Fruit fly (Drosophila melanogaster) whole organism, prepupa: ENCODE results near the gene CG9855.

ENCODE experiments used
- Blimp-1 ChIP-seq: fragments of 200-800 bp; sonication (Bioruptor generic); optimal IDR thresholded peaks from 3 replicates; lab custom pipeline; 2017; ENCODE audit warnings: missing biosample characterization, missing genetic modification characterization, mild to moderate bottlenecking, moderate library complexity, missing genetic modification reagents
- CG10631 ChIP-seq: fragments of 200-800 bp; sonication (Bioruptor generic); optimal IDR thresholded peaks from 2 replicates; lab custom pipeline; 2016; ENCODE audit warnings: missing biosample characterization, missing genetic modification characterization
- CG10669 ChIP-seq: fragments of 200-800 bp; sonication (Bioruptor generic); optimal IDR thresholded peaks from 3 replicates; lab custom pipeline; 2018; ENCODE audit warnings: missing biosample characterization, mild to moderate bottlenecking, missing genetic modification characterization, moderate library complexity
- CG11294 ChIP-seq: fragments of 200-800 bp; sonication (Bioruptor generic); IDR thresholded peaks from 2 replicates; pipeline ENCODE4 v1.3.6; 2022; ENCODE audit warnings: missing biosample characterization, missing genetic modification characterization
- CG11762 ChIP-seq: fragments of 200-800 bp; sonication (Bioruptor generic); optimal IDR thresholded peaks from 3 replicates; lab custom pipeline; 2016; ENCODE audit warnings: missing biosample characterization, missing genetic modification characterization; ENCODE audit not compliant: insufficient read depth
- CG11902 ChIP-seq: fragments of 200-800 bp; sonication (Bioruptor generic); optimal IDR thresholded peaks from 3 replicates; lab custom pipeline; 2016; ENCODE audit warnings: missing biosample characterization, missing genetic modification characterization
- CG15336 ChIP-seq: fragments of 200-800 bp; sonication (Bioruptor generic); IDR thresholded peaks from 2 replicates; pipeline ENCODE4 v1.3.6; 2022; ENCODE audit warnings: missing biosample characterization, missing genetic modification characterization
- CG1621 ChIP-seq: fragments of 200-800 bp; sonication (Bioruptor generic); optimal IDR thresholded peaks from 3 replicates; lab custom pipeline; 2018; ENCODE audit warnings: missing biosample characterization, mild to moderate bottlenecking, missing genetic modification characterization
- CG16779 ChIP-seq: fragments of 200-800 bp; sonication (Bioruptor generic); optimal IDR thresholded peaks from 3 replicates; lab custom pipeline; 2017; ENCODE audit warnings: missing biosample characterization, mild to moderate bottlenecking, missing genetic modification characterization
- CG3032 ChIP-seq: fragments of 200-800 bp; optimal IDR thresholded peaks from 2 replicates; lab custom pipeline; 2019; ENCODE audit warnings: missing biosample characterization, mild to moderate bottlenecking, missing genetic modification characterization, moderate library complexity
- CG31627 ChIP-seq: fragments of 200-800 bp; sonication (Bioruptor generic); optimal IDR thresholded peaks from 3 replicates; lab custom pipeline; 2016; ENCODE audit warnings: missing biosample characterization, missing genetic modification characterization
- CG32006 ChIP-seq: fragments of 200-800 bp; sonication (Bioruptor generic); optimal IDR thresholded peaks from 3 replicates; lab custom pipeline; 2017; ENCODE audit warnings: missing biosample characterization, mild to moderate bottlenecking, missing genetic modification characterization
- CG3919 ChIP-seq: fragments of 200-800 bp; sonication (Bioruptor generic); optimal IDR thresholded peaks from 3 replicates; lab custom pipeline; 2016; ENCODE audit warnings: missing biosample characterization, missing genetic modification characterization
- CG4318 ChIP-seq: fragments of 200-800 bp; sonication (Bioruptor generic); optimal IDR thresholded peaks from 3 replicates; lab custom pipeline; 2017; ENCODE audit warnings: missing biosample characterization, mild to moderate bottlenecking, missing genetic modification characterization
- CG6163 ChIP-seq: fragments of 200-800 bp; sonication (Bioruptor generic); IDR thresholded peaks from 3 replicates; pipeline ENCODE4 v1.3.6; 2022; ENCODE audit warnings: missing biosample characterization, missing genetic modification characterization
- CG6808 ChIP-seq: fragments of 200-800 bp; sonication (Bioruptor generic); optimal IDR thresholded peaks from 3 replicates; lab custom pipeline; 2017; ENCODE audit warnings: missing biosample characterization, missing genetic modification characterization, mild to moderate bottlenecking, moderate library complexity, missing genetic modification reagents
- CG6854 ChIP-seq: fragments of 200-800 bp; sonication (Bioruptor generic); optimal IDR thresholded peaks from 2 replicates; lab custom pipeline; 2017; ENCODE audit warnings: missing biosample characterization, mild to moderate bottlenecking, missing genetic modification characterization
- CG7368 ChIP-seq: fragments of 200-800 bp; sonication (Bioruptor generic); optimal IDR thresholded peaks from 3 replicates; lab custom pipeline; 2016; ENCODE audit warnings: missing biosample characterization, missing genetic modification characterization
- CG8119 ChIP-seq: fragments of 200-800 bp; sonication (Bioruptor generic); IDR thresholded peaks from 3 replicates; pipeline ENCODE4 v1.3.6; 2022; ENCODE audit warnings: missing biosample characterization, missing genetic modification characterization
- CG8319 ChIP-seq: fragments of 200-800 bp; sonication (Bioruptor generic); optimal IDR thresholded peaks from 3 replicates; lab custom pipeline; 2016; ENCODE audit warnings: missing biosample characterization, missing genetic modification characterization
- CG9139 ChIP-seq: fragments of 200-800 bp; sonication (Bioruptor generic); optimal IDR thresholded peaks from 3 replicates; lab custom pipeline; 2017; ENCODE audit warnings: missing biosample characterization, mild to moderate bottlenecking, missing genetic modification characterization
- Eip93F ChIP-seq: fragments of 200-800 bp; sonication (Bioruptor generic); optimal IDR thresholded peaks from 2 replicates; lab custom pipeline; 2016; ENCODE audit warnings: missing biosample characterization, mild to moderate bottlenecking, missing genetic modification characterization
- Ets96B ChIP-seq: fragments of 200-800 bp; optimal IDR thresholded peaks from 2 replicates; lab custom pipeline; 2019; ENCODE audit warnings: missing biosample characterization, mild to moderate bottlenecking, missing genetic modification characterization, moderate library complexity
- Gug ChIP-seq: fragments of 200-800 bp; sonication (Bioruptor generic); IDR thresholded peaks from 2 replicates; pipeline ENCODE4 v1.3.6; 2022; ENCODE audit warnings: missing biosample characterization, missing genetic modification characterization
- Hr39 ChIP-seq: fragments of 200-800 bp; sonication (Bioruptor generic); optimal IDR thresholded peaks from 2 replicates; lab custom pipeline; 2016; ENCODE audit warnings: missing biosample characterization, missing genetic modification characterization
- Lpt ChIP-seq: fragments of 200-800 bp; sonication (Bioruptor generic); optimal IDR thresholded peaks from 3 replicates; lab custom pipeline; 2016; ENCODE audit warnings: missing biosample characterization, missing genetic modification characterization
- Smox ChIP-seq: fragments of 200-800 bp; sonication (Bioruptor generic); optimal IDR thresholded peaks from 3 replicates; lab custom pipeline; 2016; ENCODE audit warnings: missing biosample characterization, missing genetic modification characterization
- Sox102F ChIP-seq: fragments of 200-800 bp; sonication (Bioruptor generic); optimal IDR thresholded peaks from 2 replicates; lab custom pipeline; 2016; ENCODE audit warnings: missing biosample characterization, mild to moderate bottlenecking, missing genetic modification characterization
- Sox14 ChIP-seq: fragments of 200-800 bp; sonication (Bioruptor generic); optimal IDR thresholded peaks from 3 replicates; lab custom pipeline; 2016; ENCODE audit warnings: missing biosample characterization, missing genetic modification characterization
- Sox15 ChIP-seq: fragments of 200-800 bp; sonication (Bioruptor generic); optimal IDR thresholded peaks from 3 replicates; lab custom pipeline; 2016; ENCODE audit warnings: missing biosample characterization, missing genetic modification characterization
- achi ChIP-seq: fragments of 200-800 bp; sonication (Bioruptor generic); optimal IDR thresholded peaks from 3 replicates; lab custom pipeline; 2016; ENCODE audit warnings: missing biosample characterization, missing genetic modification characterization
- acj6 ChIP-seq: fragments of 200-800 bp; sonication (Bioruptor generic); optimal IDR thresholded peaks from 3 replicates; lab custom pipeline; 2016; ENCODE audit warnings: missing biosample characterization, missing genetic modification characterization
- cyc ChIP-seq: fragments of 200-800 bp; sonication (Bioruptor generic); optimal IDR thresholded peaks from 3 replicates; lab custom pipeline; 2016; ENCODE audit warnings: missing biosample characterization, missing genetic modification characterization
- dac ChIP-seq: fragments of 200-800 bp; sonication (Bioruptor generic); optimal IDR thresholded peaks from 2 replicates; lab custom pipeline; 2017; ENCODE audit warnings: missing biosample characterization, mild to moderate bottlenecking, missing genetic modification characterization
- eg ChIP-seq: fragments of 200-800 bp; sonication (Bioruptor generic); IDR thresholded peaks from 3 replicates; pipeline ENCODE4 v1.3.6; 2022; ENCODE audit warnings: missing biosample characterization, missing genetic modification characterization
- esn ChIP-seq: fragments of 200-800 bp; sonication (Bioruptor generic); optimal IDR thresholded peaks from 2 replicates; lab custom pipeline; 2016; ENCODE audit warnings: missing biosample characterization, mild to moderate bottlenecking, missing genetic modification characterization, moderate library complexity
- fd59A ChIP-seq: fragments of 200-800 bp; sonication (Bioruptor generic); optimal IDR thresholded peaks from 2 replicates; lab custom pipeline; 2017; ENCODE audit warnings: missing biosample characterization, mild to moderate bottlenecking, missing genetic modification characterization, missing genetic modification reagents
- fd85E ChIP-seq: fragments of 200-800 bp; sonication (Bioruptor generic); optimal IDR thresholded peaks from 3 replicates; lab custom pipeline; 2016; ENCODE audit warnings: missing biosample characterization, missing genetic modification characterization
- net ChIP-seq: fragments of 200-800 bp; sonication (Bioruptor generic); optimal IDR thresholded peaks from 3 replicates; lab custom pipeline; 2016; ENCODE audit warnings: missing biosample characterization, missing genetic modification characterization
- spab ChIP-seq: fragments of 200-800 bp; sonication (Bioruptor generic); optimal IDR thresholded peaks from 2 replicates; lab custom pipeline; 2017; ENCODE audit warnings: missing biosample characterization, mild to moderate bottlenecking, missing genetic modification characterization, missing genetic modification reagents
- ss ChIP-seq, 2 experiments: fragments of 200-800 bp; sonication (Bioruptor generic); optimal IDR thresholded peaks; 2 replicates in 1 of 2; 3 replicates in 1 of 2; lab custom pipeline; 2017 to 2018; ENCODE audit warnings: mild to moderate bottlenecking in 2 of 2, missing biosample characterization in 2 of 2, missing genetic modification characterization in 2 of 2, moderate library complexity in 1 of 2
- topi ChIP-seq: fragments of 200-800 bp; sonication (Bioruptor generic); optimal IDR thresholded peaks from 3 replicates; lab custom pipeline; 2016; ENCODE audit warnings: missing biosample characterization, missing genetic modification characterization
- vri ChIP-seq: fragments of 200-800 bp; sonication (Bioruptor generic); optimal IDR thresholded peaks from 3 replicates; lab custom pipeline; 2016; ENCODE audit warnings: missing biosample characterization, mild to moderate bottlenecking, missing genetic modification characterization

CG9855 gene

dm6 chr3R:4394654-4395581 is 2.8 kb downstream of the CG9855 start (continued):
- TF ChIP-seq Eip93F (GFP tag; lab: Kevin White, UChicago) (peak; percentile 93), CG3919 (GFP tag; lab: Kevin White, UChicago) (peak; percentile 96), CG31627 (GFP tag; lab: Kevin White, UChicago) (peak; percentile 95), CG6808 (GFP tag; lab: Kevin White, UChicago) (peak; percentile 65), topi (GFP tag; lab: Kevin White, UChicago) (peak; percentile 95), CG6163 (peak; percentile 95), spab (GFP tag; lab: Kevin White, UChicago) (peak; percentile 76), CG4318 (peak; percentile 93), CG11762 (GFP tag; lab: Kevin White, UChicago) (peak; percentile 87), eg (GFP tag; lab: Robert Waterston, UW) (peak; percentile 96), esn (GFP tag; lab: Kevin White, UChicago) (peak; percentile 96), fd59A (GFP tag; lab: Kevin White, UChicago) (peak; percentile 80), CG7368 (GFP tag; lab: Kevin White, UChicago) (peak; percentile 92), CG3032 (tag; lab: Kevin White, UChicago) (peak; percentile 86), CG16779 (tag; lab: Kevin White, UChicago) (peak; percentile 88), Smox (peak; percentile 90), CG8319 (GFP tag; lab: Kevin White, UChicago) (peak; percentile 83), Sox14 (GFP tag; lab: Kevin White, UChicago) (peak; percentile 97), dac (peak; percentile 95), CG8119 (GFP tag; lab: Robert Waterston, UW) (peak; percentile 97), Gug (GFP tag; lab: Robert Waterston, UW) (peak; percentile 93), cyc (GFP tag; lab: Kevin White, UChicago) (peak; percentile 95), ss (GFP tag; optimal IDR thresholded peaks at IDR 0.05; lab: Kevin White, UChicago) (peak; percentile 68 to 76), CG11902 (GFP tag; lab: Kevin White, UChicago) (peak; percentile 91), CG10669 (peak; percentile 86), acj6 (GFP tag; lab: Kevin White, UChicago) (peak; percentile 94), fd85E (peak; percentile 83), Hr39 (GFP tag; lab: Kevin White, UChicago) (peak; percentile 96), CG11294 (GFP tag; lab: Robert Waterston, UW) (peak; percentile 92; the same call in 1 of the 2 replicates), CG15336 (peak; percentile 97)

dm6 chr3R:4394117-4394516 is 3.6 kb downstream of the CG9855 start, which contains the start of gene CG34112:
Gene CG34112 (minus strand): TSS chr3R:4394259.
- TF ChIP-seq CG8119 (GFP tag; lab: Robert Waterston, UW) (peak; percentile 39; the same call in 1 of the 3 replicates), vri (GFP tag; lab: Kevin White, UChicago) (peak; percentile 71), CG6854 (peak; percentile 47), CG9139 (no peak), CG6163 (0 out of 3 replicates have a peak, but pooled peaks have one; percentile 15), achi (peak; percentile 6), Hr39 (GFP tag; lab: Kevin White, UChicago) (no peak), CG15336 (peak; percentile 38; the same call in 1 of the 2 replicates), eg (GFP tag; lab: Robert Waterston, UW) (peak; percentile 31; the same call in 1 of the 3 replicates)
- TF ChIP-seq, all 60 proteins: peak for 7

- TF ChIP-seq CG1621 (tag; lab: Kevin White, UChicago) (no peak), CG8119 (GFP tag; lab: Robert Waterston, UW) (0 out of 3 replicates have a peak, but pooled peaks have one; percentile 22), CG31627 (GFP tag; lab: Kevin White, UChicago) (no peak), net (GFP tag; lab: Kevin White, UChicago) (no peak), CG9139 (no peak), Sox15 (GFP tag; lab: Kevin White, UChicago) (no peak), CG10631 (no peak), Blimp-1 (GFP tag; lab: Kevin White, UChicago) (no peak), spab (GFP tag; lab: Kevin White, UChicago) (no peak), Ets96B (tag; lab: Kevin White, UChicago) (no peak), topi (GFP tag; lab: Kevin White, UChicago) (no peak), ss (GFP tag; optimal IDR thresholded peaks at IDR 0.05; lab: Kevin White, UChicago) (no peak), CG6854 (peak; percentile 12), Sox102F (GFP tag; lab: Kevin White, UChicago) (no peak), cyc (GFP tag; lab: Kevin White, UChicago) (no peak), esn (GFP tag; lab: Kevin White, UChicago) (peak; percentile 17), CG32006 (GFP tag; lab: Kevin White, UChicago) (no peak), Lpt (GFP tag; lab: Kevin White, UChicago) (no peak), CG3032 (tag; lab: Kevin White, UChicago) (no peak), Hr39 (GFP tag; lab: Kevin White, UChicago) (no peak)
Measured at dm6 chr3R:4390133-4390532, 7.5 kb downstream of the CG9855 start, which contains the start of gene CG14646. Gene CG14646 (plus strand): TSS chr3R:4390366.
